Fruit fly (Drosophila melanogaster) whole organism, embryonic: ENCODE data around the gene Notum.
A peak's percentile ranks its signal among the peaks of the same experiment; 100 is the strongest.

Experiments used
- Atf3 ChIP-seq: fragments of 200-800 bp; sonication (Bioruptor generic); optimal IDR thresholded peaks from 3 replicates; lab custom pipeline; 2016; ENCODE audit warnings: missing biosample characterization, missing genetic modification characterization
- B-H1 ChIP-seq: fragments of 200-800 bp; sonication (Bioruptor generic); IDR thresholded peaks from 3 replicates; pipeline ENCODE4 v1.3.6; 2022; ENCODE audit warnings: missing biosample characterization, missing genetic modification characterization
- CG10462 ChIP-seq: fragments of 200-800 bp; sonication (Bioruptor generic); optimal IDR thresholded peaks from 2 replicates; lab custom pipeline; 2016; ENCODE audit warnings: missing biosample characterization, missing genetic modification characterization
- CG11456 ChIP-seq: fragments of 200-800 bp; sonication (Bioruptor generic); IDR thresholded peaks from 3 replicates; pipeline ENCODE4 v1.3.6; 2022; ENCODE audit warnings: missing biosample characterization, missing genetic modification characterization
- CG13296 ChIP-seq: fragments of 200-800 bp; sonication (Bioruptor generic); optimal IDR thresholded peaks from 3 replicates; lab custom pipeline; 2018; ENCODE audit warnings: missing biosample characterization, mild to moderate bottlenecking, missing genetic modification characterization
- CG17359 ChIP-seq: fragments of 200-800 bp; sonication (Bioruptor generic); optimal IDR thresholded peaks from 3 replicates; lab custom pipeline; 2018; ENCODE audit warnings: missing biosample characterization, mild to moderate bottlenecking, missing genetic modification characterization, moderate library complexity
- CG17361 ChIP-seq: fragments of 200-800 bp; sonication (Bioruptor generic); IDR thresholded peaks from 3 replicates; pipeline ENCODE4 v1.3.6; 2022; ENCODE audit warnings: missing biosample characterization, missing genetic modification characterization
- CG17385 ChIP-seq: fragments of 200-800 bp; sonication (Bioruptor generic); optimal IDR thresholded peaks from 3 replicates; lab custom pipeline; 2018; ENCODE audit warnings: missing biosample characterization, mild to moderate bottlenecking, missing genetic modification characterization
- CG17568 ChIP-seq: fragments of 200-800 bp; sonication (Bioruptor generic); optimal IDR thresholded peaks from 2 replicates; lab custom pipeline; 2018; ENCODE audit warnings: missing biosample characterization, mild to moderate bottlenecking, missing genetic modification characterization, moderate library complexity
- CG18011 ChIP-seq: fragments of 200-800 bp; sonication (Bioruptor generic); optimal IDR thresholded peaks from 2 replicates; lab custom pipeline; 2017; ENCODE audit warnings: missing biosample characterization, missing genetic modification characterization, mild to moderate bottlenecking, moderate library complexity, missing genotype
- CG1832 ChIP-seq: fragments of 200-800 bp; sonication (Bioruptor generic); optimal IDR thresholded peaks from 2 replicates; lab custom pipeline; 2017; ENCODE audit warnings: missing biosample characterization, mild to moderate bottlenecking, missing genetic modification characterization, inconsistent platforms
- CG2678 ChIP-seq: fragments of 200-800 bp; sonication (Bioruptor generic); optimal IDR thresholded peaks from 3 replicates; lab custom pipeline; 2019; ENCODE audit warnings: missing biosample characterization, mild to moderate bottlenecking, missing genetic modification characterization, moderate library complexity
- CG2712 ChIP-seq: fragments of 200-800 bp; optimal IDR thresholded peaks from 3 replicates; lab custom pipeline; 2019; ENCODE audit warnings: missing biosample characterization, mild to moderate bottlenecking, missing genetic modification characterization, moderate library complexity
- CG30020 ChIP-seq: fragments of 200-800 bp; optimal IDR thresholded peaks from 2 replicates; lab custom pipeline; 2019; ENCODE audit warnings: missing biosample characterization, mild to moderate bottlenecking, missing genetic modification characterization, moderate library complexity
- CG30403 ChIP-seq: fragments of 200-800 bp; sonication (Bioruptor generic); optimal IDR thresholded peaks from 3 replicates; lab custom pipeline; 2016; ENCODE audit warnings: missing biosample characterization, missing genetic modification characterization
- CG4360 ChIP-seq: fragments of 200-800 bp; sonication (Bioruptor generic); IDR thresholded peaks from 2 replicates; pipeline ENCODE4 v1.3.6; 2022; ENCODE audit warnings: missing biosample characterization, missing genetic modification characterization
- CG6175 ChIP-seq: fragments of 200-800 bp; sonication (Bioruptor generic); IDR thresholded peaks from 3 replicates; pipeline ENCODE4 v1.3.6; 2022; ENCODE audit warnings: missing biosample characterization, missing genetic modification characterization
- CG9215 ChIP-seq: fragments of 200-800 bp; sonication (Bioruptor generic); IDR thresholded peaks from 2 replicates; pipeline ENCODE4 v1.3.6; 2022; ENCODE audit warnings: missing biosample characterization, missing genetic modification characterization
- CG9609 ChIP-seq: fragments of 200-800 bp; sonication (Bioruptor generic); optimal IDR thresholded peaks from 3 replicates; lab custom pipeline; 2016; ENCODE audit warnings: missing biosample characterization, missing genetic modification characterization
- CG9876 ChIP-seq: fragments of 200-800 bp; sonication (Bioruptor generic); optimal IDR thresholded peaks from 2 replicates; lab custom pipeline; 2016; ENCODE audit warnings: missing biosample characterization, missing genetic modification characterization
- CHES-1-like ChIP-seq: fragments of 200-800 bp; sonication (Bioruptor generic); optimal IDR thresholded peaks from 2 replicates; lab custom pipeline; 2016; ENCODE audit warnings: missing biosample characterization, missing genetic modification characterization
- Chrac-16 ChIP-seq: fragments of 200-800 bp; sonication (Bioruptor generic); optimal IDR thresholded peaks from 3 replicates; lab custom pipeline; 2016; ENCODE audit warnings: missing biosample characterization, missing genetic modification characterization
- D19A ChIP-seq: fragments of 200-800 bp; optimal IDR thresholded peaks from 3 replicates; lab custom pipeline; 2019; ENCODE audit warnings: missing biosample characterization, mild to moderate bottlenecking, missing genetic modification characterization, moderate library complexity
- Dek ChIP-seq: fragments of 200-800 bp; sonication (Bioruptor generic); optimal IDR thresholded peaks from 3 replicates; lab custom pipeline; 2019; ENCODE audit warnings: missing biosample characterization, mild to moderate bottlenecking, missing genetic modification characterization, moderate library complexity
- Dref ChIP-seq: fragments of 200-800 bp; sonication (Bioruptor generic); IDR thresholded peaks from 2 replicates; pipeline ENCODE4 v1.3.6; 2022; ENCODE audit warnings: missing biosample characterization, missing genetic modification characterization
- Ets65A ChIP-seq: fragments of 200-800 bp; sonication (Bioruptor generic); peaks from one replicate; lab custom pipeline; 2016; ENCODE audit warnings: missing biosample characterization, missing genetic modification characterization
- Gug ChIP-seq: fragments of 200-800 bp; sonication (Bioruptor generic); IDR thresholded peaks from 4 replicates; pipeline ENCODE4 v1.3.6; 2022; ENCODE audit warnings: missing biosample characterization, missing genetic modification characterization
- HLH54F ChIP-seq: fragments of 200-800 bp; sonication (Bioruptor generic); optimal IDR thresholded peaks from 3 replicates; lab custom pipeline; 2016; ENCODE audit warnings: missing biosample characterization, missing genetic modification characterization
- Lim3 ChIP-seq: fragments of 200-800 bp; sonication (Bioruptor generic); IDR thresholded peaks from 2 replicates; pipeline ENCODE4 v1.3.6; 2022; ENCODE audit warnings: missing biosample characterization, missing genetic modification characterization
- Oaz ChIP-seq: fragments of 200-800 bp; sonication (Bioruptor generic); IDR thresholded peaks from 2 replicates; pipeline ENCODE4 v1.3.6; 2022; ENCODE audit warnings: missing biosample characterization, missing genetic modification characterization
- Pdp1 ChIP-seq, 2 experiments: fragments of 200-800 bp; sonication (Bioruptor generic); optimal IDR thresholded peaks; 3 replicates each; lab custom pipeline; 2016; ENCODE audit warnings: missing biosample characterization in 2 of 2, missing genetic modification characterization in 2 of 2, mild to moderate bottlenecking in 1 of 2, moderate library complexity in 1 of 2
- Scr ChIP-seq: fragments of 200-800 bp; sonication (Bioruptor generic); IDR thresholded peaks from 2 replicates; pipeline ENCODE4 v1.3.6; 2022; ENCODE audit warnings: missing biosample characterization, missing genetic modification characterization; ENCODE audit not compliant: partially characterized antibody
- Stat92E ChIP-seq, 3 experiments: fragments of >200 bp in 2 of 3; fragments of 200-800 bp in 1 of 3; sonication (Bioruptor generic) in 1 of 3; optimal IDR thresholded peaks; 2 replicates each; lab custom pipeline; 2017 to 2019; ENCODE audit warnings: missing biosample characterization in 3 of 3, missing genetic modification characterization in 3 of 3, mild to moderate bottlenecking in 1 of 3, moderate library complexity in 1 of 3
- ap ChIP-seq: fragments of 200-800 bp; sonication (Bioruptor generic); IDR thresholded peaks from 2 replicates; pipeline ENCODE4 v1.3.6; 2022; ENCODE audit warnings: missing biosample characterization, missing genetic modification characterization
- bab2 ChIP-seq: fragments of 200-800 bp; sonication (Bioruptor generic); optimal IDR thresholded peaks from 2 replicates; lab custom pipeline; 2016; ENCODE audit warnings: missing biosample characterization, missing genetic modification characterization
- cas ChIP-seq: fragments of 200-800 bp; sonication (Bioruptor generic); IDR thresholded peaks from 2 replicates; pipeline ENCODE4 v1.3.6; 2022; ENCODE audit warnings: missing biosample characterization, missing genetic modification characterization
- chif ChIP-seq, 2 experiments: fragments of 200-800 bp; sonication (Bioruptor generic); optimal IDR thresholded peaks; 3 replicates each; lab custom pipeline; 2016; ENCODE audit warnings: missing biosample characterization in 2 of 2, missing genetic modification characterization in 2 of 2
- dmrt11E ChIP-seq: fragments of 200-800 bp; sonication (Bioruptor generic); optimal IDR thresholded peaks from 3 replicates; lab custom pipeline; 2018; ENCODE audit warnings: missing biosample characterization, mild to moderate bottlenecking, missing genetic modification characterization, moderate library complexity
- exex ChIP-seq: fragments of 200-800 bp; sonication (Bioruptor generic); optimal IDR thresholded peaks from 4 replicates; lab custom pipeline; 2018; ENCODE audit warnings: missing biosample characterization, mild to moderate bottlenecking, missing genetic modification characterization, moderate library complexity
- lola ChIP-seq, 3 experiments: fragments of >200 bp in 2 of 3; fragments of 200-800 bp in 1 of 3; sonication (Bioruptor generic) in 1 of 3; optimal IDR thresholded peaks; 2 replicates each; lab custom pipeline; 2017 to 2019; ENCODE audit warnings: missing biosample characterization in 3 of 3, missing genetic modification characterization in 3 of 3, mild to moderate bottlenecking in 1 of 3, moderate library complexity in 1 of 3
- otp ChIP-seq: fragments of 200-800 bp; sonication (Bioruptor generic); IDR thresholded peaks from 3 replicates; pipeline ENCODE4, ENCODE4 v1.3.6; 2022; ENCODE audit warnings: missing biosample characterization, missing genetic modification characterization
- pan ChIP-seq, 4 experiments: fragments of >200 bp in 3 of 4; fragments of 200-800 bp in 1 of 4; sonication (Bioruptor generic) in 1 of 4; optimal IDR thresholded peaks in 3 of 4; IDR thresholded peaks in 1 of 4; 2 replicates each; pipeline versions ENCODE4 v1.3.6 to Lab custom; 2017 to 2022; ENCODE audit warnings: missing biosample characterization in 2 of 4, missing genetic modification characterization in 2 of 4, mixed read lengths in 1 of 4
- sima ChIP-seq: fragments of 200-800 bp; sonication (Bioruptor generic); optimal IDR thresholded peaks from 2 replicates; lab custom pipeline; 2016; ENCODE audit warnings: missing biosample characterization, missing genetic modification characterization
- slp2 ChIP-seq: fragments of 200-800 bp; sonication (Bioruptor generic); optimal IDR thresholded peaks from 2 replicates; lab custom pipeline; 2016; ENCODE audit warnings: missing biosample characterization, missing genetic modification characterization
- vfl ChIP-seq: fragments of 200-800 bp; sonication (Bioruptor generic); optimal IDR thresholded peaks from 2 replicates; lab custom pipeline; 2016; ENCODE audit warnings: missing biosample characterization, missing genetic modification characterization

Gene Notum

DNA sequence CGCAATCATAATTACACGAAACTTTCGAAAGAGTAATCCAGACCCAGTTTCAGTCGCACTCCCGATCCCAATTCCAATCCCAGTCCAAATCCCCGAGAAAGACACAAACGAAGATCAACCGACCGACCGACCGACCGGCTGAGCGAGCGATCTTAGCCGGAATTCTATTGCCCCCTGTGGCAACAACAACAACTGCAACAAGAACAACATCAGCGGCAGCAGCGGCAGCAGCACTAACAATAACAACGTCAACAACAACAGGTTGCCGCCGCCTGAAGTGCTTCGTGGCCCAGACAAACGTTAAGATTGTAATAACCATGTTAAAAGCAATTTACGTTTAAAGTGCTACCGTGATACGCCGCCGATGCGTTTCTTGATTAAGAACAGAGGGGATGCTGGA, 4.6 kb upstream of the Notum start (continued):
- TF ChIP-seq exex (tag; lab: Kevin White, UChicago) (no peak), Stat92E (GFP tag; optimal IDR thresholded peaks at IDR 0.05; lab: Kevin White, UChicago) (peak in 1 of 3 experiments; percentile 17), CG17359 (tag; lab: Kevin White, UChicago) (no peak), B-H1 (GFP tag; lab: Robert Waterston, UW) (no peak), HLH54F (GFP tag; lab: Kevin White, UChicago) (no peak), vfl (GFP tag; lab: Kevin White, UChicago) (no peak), CG9215 (GFP tag; lab: Robert Waterston, UW) (no peak), Lim3 (GFP tag; lab: Robert Waterston, UW) (no peak), CG30403 (GFP tag; lab: Kevin White, UChicago) (no peak), CG11456 (GFP tag; lab: Robert Waterston, UW) (no peak), slp2 (GFP tag; lab: Kevin White, UChicago) (no peak), Scr (GFP tag; lab: Robert Waterston, UW) (no peak), Dref (no peak)

DNA sequence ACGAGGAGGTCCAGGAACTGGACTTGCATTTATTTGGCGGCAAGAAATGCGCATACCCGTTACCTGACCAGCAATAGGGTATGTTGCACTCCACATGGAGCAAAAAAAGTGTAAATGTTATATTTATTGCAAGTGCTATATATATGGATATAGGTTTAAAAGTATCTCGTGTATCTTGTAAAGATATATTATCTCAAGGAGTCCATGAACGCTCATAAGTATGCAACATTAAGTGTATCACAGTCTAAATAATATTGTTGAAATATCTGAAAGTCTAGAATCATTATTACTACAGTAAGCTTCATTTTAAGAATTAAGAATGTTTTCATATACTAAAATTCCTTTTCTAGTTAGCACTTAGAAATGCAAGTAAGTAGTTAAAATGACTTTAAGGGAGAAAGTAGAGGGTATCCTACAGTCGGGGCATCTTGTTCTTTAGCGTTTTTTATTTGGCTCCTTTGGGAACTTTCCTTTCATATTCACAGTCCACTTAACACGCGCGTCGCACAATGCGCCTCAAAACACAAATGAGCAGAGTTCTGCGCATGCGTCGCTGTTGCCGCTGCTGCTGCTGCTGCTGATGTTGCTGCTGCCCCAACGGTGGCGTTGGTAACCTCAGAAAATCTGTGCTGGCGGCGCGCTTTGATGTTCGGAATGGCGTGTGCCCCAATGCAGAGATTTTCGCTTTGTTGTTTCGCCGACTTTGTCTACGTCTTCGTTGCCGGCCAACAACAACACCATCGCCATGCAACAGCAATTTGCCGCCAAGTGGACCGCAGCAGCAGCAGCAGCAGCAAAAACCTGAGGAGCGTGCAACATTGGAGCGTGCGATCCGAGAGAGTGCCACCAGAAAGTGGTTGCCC, 3.9 kb upstream of the Notum start:
- peak in 1 of 2 experiments; percentile 65 for TF ChIP-seq pan (optimal IDR thresholded peaks at IDR 0.05; lab: Kevin White, UChicago)
- peak in 1 of 2 experiments; percentile 66 for TF ChIP-seq pan (GFP tag; optimal IDR thresholded peaks at IDR 0.05 in 1 of 2, IDR thresholded peaks at IDR 0.05 in 1 of 2)
- TF ChIP-seq Oaz (GFP tag; lab: Robert Waterston, UW): peak; percentile 28; the same call in 1 of the 2 replicates
- no peak for TF ChIP-seq CHES-1-like (GFP tag; lab: Kevin White, UChicago)
- no peak for TF ChIP-seq Gug
- TF ChIP-seq CG11456 (GFP tag; lab: Robert Waterston, UW): 0 out of 3 replicates have a peak, but pooled peaks have one; percentile 59
- peak; percentile 86 for TF ChIP-seq Ets65A
- TF ChIP-seq lola (GFP tag; optimal IDR thresholded peaks at IDR 0.05; lab: Kevin White, UChicago): peak in 1 of 3 experiments; percentile 8
- TF ChIP-seq CG4360: peak; percentile 60
- peak; percentile 11 for TF ChIP-seq dmrt11E (tag; lab: Kevin White, UChicago)
- 0 out of 3 replicates have a peak, but pooled peaks have one; percentile 23 for TF ChIP-seq CG6175 (GFP tag; lab: Robert Waterston, UW)

DNA sequence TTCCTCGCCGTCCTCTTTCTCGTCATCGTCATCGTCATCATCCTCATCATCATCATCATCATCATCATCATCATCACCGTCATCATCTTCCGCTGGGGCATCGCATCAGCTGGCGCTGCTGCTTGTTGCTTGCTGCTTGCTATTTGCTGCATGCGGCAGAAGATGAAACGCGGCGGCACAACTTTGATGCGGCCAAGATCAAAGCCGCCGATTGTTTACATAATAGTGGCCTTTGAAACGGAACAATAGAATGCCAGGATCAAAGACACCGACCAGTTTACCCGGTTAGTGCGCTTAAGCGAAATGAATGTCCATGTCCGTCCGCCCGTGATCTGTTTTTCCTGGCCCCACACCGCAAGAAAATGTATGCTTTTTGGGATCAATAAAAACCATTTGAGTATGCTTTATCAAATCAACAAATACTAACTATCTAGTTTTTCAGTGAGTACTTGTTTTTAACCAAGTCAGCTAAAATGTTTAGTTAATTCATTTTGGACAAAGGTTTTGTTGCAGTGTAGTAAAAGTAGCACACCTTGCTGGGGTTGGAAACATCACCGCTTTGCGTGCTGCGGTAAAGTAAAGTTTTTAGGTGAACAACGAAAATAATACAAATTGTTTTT, 2.1 kb upstream of the Notum start:
- TF ChIP-seq CG13296 (GFP tag; lab: Kevin White, UChicago): no peak
- peak; percentile 72 for TF ChIP-seq Chrac-16 (GFP tag; lab: Kevin White, UChicago)
- TF ChIP-seq CG18011: no peak
- TF ChIP-seq D19A: peak; percentile 65
- TF ChIP-seq chif (GFP tag; optimal IDR thresholded peaks at IDR 0.05; lab: Kevin White, UChicago): peak; percentile 35 to 82
- TF ChIP-seq Pdp1 (GFP tag; optimal IDR thresholded peaks at IDR 0.05; lab: Kevin White, UChicago): peak; percentile 39 to 73
- TF ChIP-seq CG30020 (tag; lab: Kevin White, UChicago): no peak
- peak; percentile 4 for TF ChIP-seq CG9609 (GFP tag; lab: Kevin White, UChicago)
- peak; percentile 86 for TF ChIP-seq CG2712 (tag; lab: Kevin White, UChicago)
- peak; percentile 26 for TF ChIP-seq bab2
- peak; percentile 42 for TF ChIP-seq CG2678 (tag; lab: Kevin White, UChicago)
- TF ChIP-seq otp (GFP tag; lab: Robert Waterston, UW): peak; percentile 36; the same call in 1 of the 3 replicates
- no peak for TF ChIP-seq sima (GFP tag; lab: Kevin White, UChicago)
- TF ChIP-seq CG1832: no peak
- no peak for TF ChIP-seq CG17568 (GFP tag; lab: Kevin White, UChicago)
- peak; percentile 44 for TF ChIP-seq Atf3 (GFP tag; lab: Kevin White, UChicago)
- TF ChIP-seq CG17385 (GFP tag; lab: Kevin White, UChicago): peak; percentile 6
- peak; percentile 3 for TF ChIP-seq CG9876 (GFP tag; lab: Kevin White, UChicago)
- TF ChIP-seq Dek (tag; lab: Kevin White, UChicago): no peak
- no peak for TF ChIP-seq cas (GFP tag; lab: Robert Waterston, UW)
- peak; percentile 47 for TF ChIP-seq CG10462 (GFP tag; lab: Kevin White, UChicago)
- peak; percentile 70 for TF ChIP-seq CG17361 (GFP tag; lab: Robert Waterston, UW)
- TF ChIP-seq ap: no peak
